Worm (Caenorhabditis elegans) whole organism, L2 larva: ENCODE data around the gene F28E10.1.

Experiments used
- C34F6.9 ChIP-seq: fragments of 150-350 bp; optimal IDR thresholded peaks from 2 replicates; lab custom pipeline; 2014; ENCODE audit warnings: missing biosample characterization, missing genetic modification characterization
- F13H6.1 ChIP-seq: sonication (generic microtip); optimal IDR thresholded peaks from 2 replicates; lab custom pipeline; 2016; ENCODE audit warnings: missing genetic modification characterization, missing compliant biosample characterization
- R02D3.7 ChIP-seq: fragments of 150-350 bp; optimal IDR thresholded peaks from 2 replicates; lab custom pipeline; 2014; ENCODE audit warnings: missing biosample characterization, missing genetic modification characterization
- Y55F3AM.14 ChIP-seq: fragments of 200-800 bp; sonication (Bioruptor generic); optimal IDR thresholded peaks from 2 replicates; lab custom pipeline; 2018; ENCODE audit warnings: mild to moderate bottlenecking, missing genetic modification characterization, missing compliant biosample characterization
- ZK546.5 ChIP-seq: sonication (generic microtip); optimal IDR thresholded peaks from 2 replicates; lab custom pipeline; 2017; ENCODE audit warnings: missing biosample characterization, missing genetic modification characterization
- alr-1 ChIP-seq: fragments of 150-350 bp; optimal IDR thresholded peaks from 2 replicates; lab custom pipeline; 2014; ENCODE audit warnings: missing biosample characterization, missing genetic modification characterization
- ama-1 ChIP-seq: fragments of 150-350 bp; optimal IDR thresholded peaks from 2 replicates; lab custom pipeline; 2018; ENCODE audit warnings: inconsistent platforms
- blmp-1 ChIP-seq: sonication (generic microtip); optimal IDR thresholded peaks from 2 replicates; lab custom pipeline; 2017; ENCODE audit warnings: missing genetic modification characterization, mild to moderate bottlenecking, missing compliant biosample characterization, antibody characterized with exemption, moderate library complexity; ENCODE audit not compliant: insufficient read depth
- ceh-16 ChIP-seq: fragments of 150-350 bp; optimal IDR thresholded peaks from 2 replicates; lab custom pipeline; 2014; ENCODE audit warnings: missing biosample characterization, missing genetic modification characterization
- crh-2 ChIP-seq: sonication (generic microtip); optimal IDR thresholded peaks from 2 replicates; lab custom pipeline; 2017; ENCODE audit warnings: missing biosample characterization, missing genetic modification characterization
- dmd-4 ChIP-seq: sonication (generic microtip); optimal IDR thresholded peaks from 2 replicates; lab custom pipeline; 2017; ENCODE audit warnings: missing biosample characterization, missing genetic modification characterization
- egl-27 ChIP-seq: sonication (generic microtip); optimal IDR thresholded peaks from 3 replicates; lab custom pipeline; 2017; ENCODE audit warnings: missing biosample characterization, missing genetic modification reagents, missing genetic modification characterization
- elt-1 ChIP-seq: fragments of 150-350 bp; optimal IDR thresholded peaks from 2 replicates; lab custom pipeline; 2014; ENCODE audit warnings: missing biosample characterization, missing genetic modification characterization
- elt-3 ChIP-seq: sonication (generic microtip); optimal IDR thresholded peaks from 2 replicates; lab custom pipeline; 2017; ENCODE audit warnings: missing biosample characterization, missing genetic modification characterization
- gmeb-1 ChIP-seq: fragments of 150-350 bp; optimal IDR thresholded peaks from 2 replicates; lab custom pipeline; 2014; ENCODE audit warnings: missing biosample characterization, missing genetic modification characterization
- lin-11 ChIP-seq: fragments of 150-350 bp; sonication (generic microtip); optimal IDR thresholded peaks from 2 replicates; lab custom pipeline; 2014; ENCODE audit warnings: missing biosample characterization, missing genetic modification characterization, inconsistent platforms, mixed read lengths
- lin-13 ChIP-seq: fragments of 150-350 bp; optimal IDR thresholded peaks from 2 replicates; lab custom pipeline; 2014; ENCODE audit warnings: missing biosample characterization, missing genetic modification reagents, missing genetic modification characterization
- lin-39 ChIP-seq: fragments of 150-350 bp; optimal IDR thresholded peaks from 2 replicates; lab custom pipeline; 2014; ENCODE audit warnings: missing biosample characterization, missing genetic modification reagents, missing genetic modification characterization
- lsy-2 ChIP-seq, 2 experiments: fragments of 150-350 bp in 1 of 2; sonication (generic microtip) in 1 of 2; optimal IDR thresholded peaks; 2 replicates each; lab custom pipeline; 2014 to 2017; ENCODE audit warnings: missing biosample characterization in 2 of 2, missing genetic modification characterization in 2 of 2
- mab-5 ChIP-seq: fragments of 150-350 bp; optimal IDR thresholded peaks from 2 replicates; lab custom pipeline; 2014; ENCODE audit warnings: missing biosample characterization, missing genetic modification characterization
- mdl-1 ChIP-seq, 2 experiments: fragments of 150-350 bp in 1 of 2; sonication (generic microtip) in 1 of 2; optimal IDR thresholded peaks; 2 replicates each; lab custom pipeline; 2017; ENCODE audit warnings: missing biosample characterization in 2 of 2, missing genetic modification characterization in 2 of 2
- nhr-10 ChIP-seq: sonication (generic microtip); optimal IDR thresholded peaks from 2 replicates; lab custom pipeline; 2017; ENCODE audit warnings: missing biosample characterization, missing genetic modification characterization
- nhr-11 ChIP-seq: fragments of 150-350 bp; optimal IDR thresholded peaks from 2 replicates; lab custom pipeline; 2014; ENCODE audit warnings: missing biosample characterization, missing genetic modification characterization
- nhr-129 ChIP-seq: fragments of 150-350 bp; optimal IDR thresholded peaks from 2 replicates; lab custom pipeline; 2014; ENCODE audit warnings: missing biosample characterization, missing genetic modification characterization
- nhr-23 ChIP-seq: fragments of 150-350 bp; optimal IDR thresholded peaks from 2 replicates; lab custom pipeline; 2014; ENCODE audit warnings: missing biosample characterization, missing genetic modification reagents, missing genetic modification characterization
- nhr-237 ChIP-seq: fragments of 150-350 bp; optimal IDR thresholded peaks from 2 replicates; lab custom pipeline; 2014; ENCODE audit warnings: missing biosample characterization, missing genetic modification characterization
- nhr-25 ChIP-seq: fragments of 150-350 bp; sonication (generic microtip); optimal IDR thresholded peaks from 3 replicates; lab custom pipeline; 2014; ENCODE audit warnings: missing biosample characterization, missing genetic modification characterization
- nhr-6 ChIP-seq: fragments of 150-350 bp; optimal IDR thresholded peaks from 2 replicates; lab custom pipeline; 2014; ENCODE audit warnings: missing biosample characterization, missing genetic modification characterization
- nhr-77 ChIP-seq: fragments of 150-350 bp; optimal IDR thresholded peaks from 2 replicates; lab custom pipeline; 2014; ENCODE audit warnings: missing biosample characterization, missing genetic modification characterization
- peb-1 ChIP-seq: fragments of 150-350 bp; optimal IDR thresholded peaks from 2 replicates; lab custom pipeline; 2014; ENCODE audit warnings: missing biosample characterization, missing genetic modification characterization
- sem-4 ChIP-seq: fragments of 150-350 bp; optimal IDR thresholded peaks from 2 replicates; lab custom pipeline; 2014; ENCODE audit warnings: missing biosample characterization, missing genetic modification reagents, missing genetic modification characterization
- skn-1 ChIP-seq: sonication (generic microtip); optimal IDR thresholded peaks from 2 replicates; lab custom pipeline; 2017; ENCODE audit warnings: missing biosample characterization, missing genetic modification characterization
- sma-3 ChIP-seq: sonication (generic microtip); optimal IDR thresholded peaks from 2 replicates; lab custom pipeline; 2016; ENCODE audit warnings: missing genetic modification reagents, missing genetic modification characterization, missing compliant biosample characterization
- sma-9 ChIP-seq, 2 experiments: fragments of 150-350 bp in 1 of 2; sonication (generic microtip) in 1 of 2; optimal IDR thresholded peaks; 2 replicates each; lab custom pipeline; 2014 to 2016; ENCODE audit warnings: missing genetic modification characterization in 2 of 2, mild to moderate bottlenecking in 1 of 2, missing biosample characterization in 1 of 2, missing compliant biosample characterization in 1 of 2, missing genetic modification reagents in 1 of 2, moderate library complexity in 1 of 2
- snpc-4 ChIP-seq: fragments of 150-350 bp; optimal IDR thresholded peaks from 2 replicates; lab custom pipeline; 2014; ENCODE audit warnings: missing biosample characterization, missing genetic modification characterization
- unc-39 ChIP-seq: fragments of 150-350 bp; optimal IDR thresholded peaks from 2 replicates; lab custom pipeline; 2014; ENCODE audit warnings: missing biosample characterization, missing genetic modification characterization
- unc-55 ChIP-seq: fragments of 150-350 bp; sonication (generic microtip); optimal IDR thresholded peaks from 3 replicates; lab custom pipeline; 2014; ENCODE audit warnings: missing biosample characterization, missing genetic modification reagents, missing genetic modification characterization
- ztf-1 ChIP-seq: fragments of 200-800 bp; sonication (Bioruptor generic); conservative IDR thresholded peaks from 2 replicates; pipeline ENCODE4 v1.3.6; 2022; ENCODE audit warnings: missing genetic modification characterization, missing compliant biosample characterization
- ztf-11 ChIP-seq: sonication (generic microtip); optimal IDR thresholded peaks from 2 replicates; lab custom pipeline; 2017; ENCODE audit warnings: missing biosample characterization, missing genetic modification characterization

Gene F28E10.1

ce11 chrIV:4570599-4570998 is 2.0 kb downstream of the F28E10.1 start (continued):
- TF ChIP-seq ama-1 (lab: Kevin White, UChicago): no peak

- TF ChIP-seq alr-1 (no peak), sma-9 (GFP tag; optimal IDR thresholded peaks at IDR 0.05; lab: Kevin White, UChicago) (no peak), sma-9 (tag; optimal IDR thresholded peaks at IDR 0.05; lab: Kevin White, UChicago) (no peak), sma-3 (GFP tag; lab: Kevin White, UChicago) (no peak), nhr-11 (tag; lab: Kevin White, UChicago) (no peak), lin-11 (tag; lab: Kevin White, UChicago) (no peak), peb-1 (tag; lab: Kevin White, UChicago) (no peak), nhr-23 (tag; lab: Kevin White, UChicago) (no peak), mab-5 (tag; lab: Kevin White, UChicago) (peak; percentile 22), elt-3 (tag; lab: Kevin White, UChicago) (no peak), ztf-1 (GFP tag; lab: Robert Waterston, UW) (no peak), crh-2 (tag; lab: Kevin White, UChicago) (peak; percentile 34), ZK546.5 (tag; lab: Kevin White, UChicago) (no peak), nhr-25 (no peak), egl-27 (no peak), skn-1 (tag; lab: Kevin White, UChicago) (no peak), Y55F3AM.14 (GFP tag; lab: Kevin White, UChicago) (no peak), dmd-4 (tag; lab: Kevin White, UChicago) (no peak), elt-1 (tag; lab: Kevin White, UChicago) (no peak), F13H6.1 (no peak), mdl-1 (tag; optimal IDR thresholded peaks at IDR 0.05; lab: Kevin White, UChicago) (no peak), unc-55 (peak; percentile 8), nhr-6 (tag; lab: Kevin White, UChicago) (no peak), gmeb-1 (tag; lab: Kevin White, UChicago) (no peak), nhr-10 (tag; lab: Kevin White, UChicago) (no peak), blmp-1 (tag; lab: Kevin White, UChicago) (no peak), R02D3.7 (tag; lab: Kevin White, UChicago) (no peak), C34F6.9 (tag; lab: Kevin White, UChicago) (peak; percentile 6), lsy-2 (tag; optimal IDR thresholded peaks at IDR 0.05; lab: Kevin White, UChicago) (no peak), nhr-77 (tag; lab: Kevin White, UChicago) (no peak), ztf-11 (tag; lab: Kevin White, UChicago) (no peak), ceh-16 (tag; lab: Kevin White, UChicago) (no peak)
These were observed 5.4 kb downstream of the F28E10.1 start for ce11 chrIV:4574051-4574450.

DNA sequence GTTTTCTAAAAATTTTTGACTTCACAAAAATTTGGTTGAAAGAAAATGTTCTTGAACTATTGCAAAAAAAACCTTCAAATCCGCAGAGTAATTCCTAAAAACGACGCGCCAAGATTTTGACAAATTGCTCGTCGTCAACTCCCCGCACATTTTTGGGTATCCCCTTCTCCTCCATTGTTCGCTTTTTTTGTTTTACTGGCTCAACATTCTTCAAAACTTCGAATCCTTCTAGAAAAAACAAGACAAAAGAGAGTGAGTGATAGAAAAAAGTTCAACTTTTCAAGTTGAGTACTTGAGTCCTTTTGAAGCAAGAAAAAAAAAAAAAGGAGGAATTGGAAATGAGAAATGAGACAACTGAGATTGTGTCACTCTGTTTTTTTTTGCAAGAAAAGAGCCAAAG is 8.2 kb downstream of the F28E10.1 start:
- TF ChIP-seq lsy-2 (tag; optimal IDR thresholded peaks at IDR 0.05; lab: Kevin White, UChicago): peak in 1 of 2 experiments; percentile 4
- TF ChIP-seq nhr-25: no peak
- TF ChIP-seq unc-55: peak; percentile 61
- no peak for TF ChIP-seq sem-4 (tag; lab: Kevin White, UChicago)
- no peak for TF ChIP-seq ztf-11 (tag; lab: Kevin White, UChicago)
- no peak for TF ChIP-seq lin-39
- no peak for TF ChIP-seq nhr-237
- TF ChIP-seq blmp-1 (tag; lab: Kevin White, UChicago): no peak

ce11 chrIV:4579472-4579871 is 10.8 kb downstream of the F28E10.1 start:
- no peak for TF ChIP-seq lin-11 (tag; lab: Kevin White, UChicago)
- no peak for TF ChIP-seq lin-13 (GFP tag; lab: Kevin White, UChicago)
- no peak for TF ChIP-seq unc-39 (tag; lab: Kevin White, UChicago)
- TF ChIP-seq nhr-237: no peak
- no peak for TF ChIP-seq F13H6.1
- TF ChIP-seq Y55F3AM.14 (GFP tag; lab: Kevin White, UChicago): no peak
- no peak for TF ChIP-seq elt-3 (tag; lab: Kevin White, UChicago)
- TF ChIP-seq snpc-4 (tag; lab: Kevin White, UChicago): no peak
- no peak for TF ChIP-seq lin-39
- no peak for TF ChIP-seq unc-55
- no peak for TF ChIP-seq ama-1 (lab: Kevin White, UChicago)
- no peak for TF ChIP-seq nhr-129 (tag; lab: Kevin White, UChicago)
- no peak for TF ChIP-seq C34F6.9 (tag; lab: Kevin White, UChicago)
